Worm (Caenorhabditis elegans): ENCODE measurements around the gene F37C4.8.

DNA sequence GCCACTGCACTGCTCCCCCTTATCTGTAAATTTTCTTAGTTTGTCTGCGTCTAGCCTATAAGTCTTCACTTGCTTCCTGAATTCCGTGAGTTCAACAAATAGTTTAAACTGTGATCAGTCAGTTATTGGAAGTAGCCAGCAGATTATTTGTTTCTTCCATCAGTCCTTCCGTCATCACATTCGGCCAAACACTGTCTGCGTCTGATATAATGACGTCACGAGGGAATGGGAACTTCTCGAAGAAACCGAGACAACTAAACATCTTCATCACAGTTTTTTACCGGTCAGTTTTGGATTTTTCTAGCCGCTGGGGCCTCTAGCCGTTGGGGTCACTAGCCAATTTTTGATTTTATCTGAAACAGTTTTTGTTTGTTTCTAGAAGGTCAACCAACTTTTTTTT is 15.0 kb downstream of the F37C4.8 start:
- TF ChIP-seq dao-5 (tag; optimal IDR thresholded peaks at IDR 0.05) (no peak), W03F9.2 (tag; optimal IDR thresholded peaks at IDR 0.05) (no peak), him-1 (tag; optimal IDR thresholded peaks at IDR 0.05) (no peak)
